Worm (Caenorhabditis elegans) whole organism, midembryonic: ENCODE measurements around the gene tps-2.

Experiments used
- T22C8.4 ChIP-seq: fragments of 200-800 bp; sonication (Bioruptor generic); IDR thresholded peaks from 2 replicates; pipeline ENCODE4 v1.3.6; 2022; ENCODE audit warnings: missing genetic modification characterization, missing compliant biosample characterization
- klf-2 ChIP-seq: fragments of 200-800 bp; sonication (Bioruptor generic); conservative IDR thresholded peaks from 2 replicates; pipeline ENCODE4 v1.3.6; 2022; ENCODE audit warnings: missing genetic modification reagents, missing genetic modification characterization, missing compliant biosample characterization

ce11 chrII:14635179-14635578, 34.5 kb downstream of the tps-2 start:
- TF ChIP-seq klf-2: peak; percentile 78; the same call in 1 of the 2 replicates
- peak; percentile 84 for TF ChIP-seq T22C8.4 (GFP tag; lab: Robert Waterston, UW)
